Worm (Caenorhabditis elegans): ENCODE measurements around the gene C40A11.6.
"Not testable (repeated sequence)": the region's sequence is repeated elsewhere in the genome, so short reads cannot be mapped to it uniquely, and the experiment has no call there.

ce11 chrII:2153708-2154107, 8.2 kb upstream of the C40A11.6 start, which contains the start of gene math-18:
- TF ChIP-seq flh-1 (GFP tag; optimal IDR thresholded peaks at IDR 0.05); nhr-28 (tag; optimal IDR thresholded peaks at IDR 0.05); blmp-1 (tag; optimal IDR thresholded peaks at IDR 0.05); drap-1 (GFP tag; optimal IDR thresholded peaks at IDR 0.05): not testable (repeated sequence)
